Worm (Caenorhabditis elegans): ENCODE measurements around the gene srj-25.

ce11 chrV:722889-723288 lies 13.2 kb downstream of the srj-25 start:
- TF ChIP-seq lin-13 (tag; optimal IDR thresholded peaks at IDR 0.05) (no peak), pha-4 (tag; optimal IDR thresholded peaks at IDR 0.05) (no peak), nhr-76 (tag; optimal IDR thresholded peaks at IDR 0.05) (no peak), nhr-237 (tag; optimal IDR thresholded peaks at IDR 0.05) (no peak), cnd-1 (tag; optimal IDR thresholded peaks at IDR 0.05) (no peak), zip-8 (tag; optimal IDR thresholded peaks at IDR 0.05) (no peak), nhr-12 (tag; optimal IDR thresholded peaks at IDR 0.05) (no peak), ztf-11 (tag; optimal IDR thresholded peaks at IDR 0.05) (no peak), nhr-2 (tag; optimal IDR thresholded peaks at IDR 0.05) (no peak), snpc-4 (tag; optimal IDR thresholded peaks at IDR 0.05) (no peak), M03D4.4 (tag; optimal IDR thresholded peaks at IDR 0.05) (no peak), mls-2 (tag; optimal IDR thresholded peaks at IDR 0.05) (no peak), sptf-1 (tag; optimal IDR thresholded peaks at IDR 0.05) (no peak)

All from whole organism, mixed stage, embryonic.